Worm (Caenorhabditis elegans) whole organism, L4 larva: ENCODE data around the gene nep-5.

Source experiments
- D1046.2 ChIP-seq: fragments of 200-800 bp; sonication (Bioruptor generic); IDR thresholded peaks from 2 replicates; pipeline ENCODE4 v1.3.6; 2022; ENCODE audit warnings: missing genetic modification characterization, missing compliant biosample characterization
- F10B5.3 ChIP-seq: sonication (generic microtip); optimal IDR thresholded peaks from 2 replicates; lab custom pipeline; 2016; ENCODE audit warnings: mild to moderate bottlenecking, missing genetic modification characterization, missing compliant biosample characterization
- F49E8.2 ChIP-seq: sonication (generic microtip); optimal IDR thresholded peaks from 2 replicates; lab custom pipeline; 2016; ENCODE audit warnings: missing compliant biosample characterization, mild to moderate bottlenecking, missing genetic modification characterization, borderline replicate concordance
- Y48G9A.11 ChIP-seq: fragments of 200-800 bp; sonication (Bioruptor generic); IDR thresholded peaks from 2 replicates; pipeline ENCODE4 v1.3.6; 2022; ENCODE audit warnings: missing genetic modification reagents, missing genetic modification characterization, missing compliant biosample characterization
- aha-1 ChIP-seq: fragments of 150-350 bp; peaks from one replicate; lab custom pipeline; 2014; ENCODE audit warnings: missing biosample characterization, missing genetic modification characterization
- ceh-20 ChIP-seq: fragments of 200-800 bp; sonication (Bioruptor generic); IDR thresholded peaks from 2 replicates; pipeline ENCODE4 v1.3.6; 2022; ENCODE audit warnings: missing genetic modification reagents, missing genetic modification characterization, missing compliant biosample characterization
- ceh-44 ChIP-seq: fragments of 200-800 bp; sonication (Bioruptor generic); IDR thresholded peaks from 2 replicates; pipeline ENCODE4 v1.3.6; 2022; ENCODE audit warnings: missing genetic modification reagents, missing genetic modification characterization, missing compliant biosample characterization
- ceh-62 ChIP-seq: sonication (generic microtip); optimal IDR thresholded peaks from 2 replicates; lab custom pipeline; 2017; ENCODE audit warnings: missing biosample characterization, missing genetic modification characterization
- ctbp-1 ChIP-seq: fragments of 200-800 bp; sonication (Bioruptor generic); IDR thresholded peaks from 2 replicates; pipeline ENCODE4 v1.3.6; 2022; ENCODE audit warnings: missing genetic modification reagents, missing genetic modification characterization, missing compliant biosample characterization
- daf-16 ChIP-seq, 3 experiments: sonication (generic microtip); optimal IDR thresholded peaks; 2 replicates each; lab custom pipeline; 2016 to 2017; ENCODE audit warnings: missing genetic modification characterization in 3 of 3, missing genetic modification reagents in 3 of 3, mild to moderate bottlenecking in 2 of 3, missing compliant biosample characterization in 2 of 3, missing biosample characterization in 1 of 3, moderate library complexity in 1 of 3
- dmd-6 ChIP-seq: fragments of 200-800 bp; sonication (Bioruptor generic); IDR thresholded peaks from 2 replicates; pipeline ENCODE4 v1.3.6; 2022; ENCODE audit warnings: missing genetic modification reagents, missing genetic modification characterization, missing compliant biosample characterization
- duxl-1 ChIP-seq: sonication (generic microtip); optimal IDR thresholded peaks from 2 replicates; lab custom pipeline; 2016; ENCODE audit warnings: mild to moderate bottlenecking, missing genetic modification characterization, moderate library complexity, missing compliant biosample characterization; ENCODE audit not compliant: poor library complexity
- gei-8 ChIP-seq: fragments of 200-800 bp; sonication (Bioruptor generic); optimal IDR thresholded peaks from 2 replicates; lab custom pipeline; 2018; ENCODE audit warnings: mild to moderate bottlenecking, missing genetic modification characterization, missing compliant biosample characterization
- hlh-11 ChIP-seq: fragments of 200-800 bp; sonication (Bioruptor generic); optimal IDR thresholded peaks from 2 replicates; lab custom pipeline; 2018; ENCODE audit warnings: mild to moderate bottlenecking, missing genetic modification characterization, missing compliant biosample characterization
- hlh-30 ChIP-seq: sonication (generic microtip); optimal IDR thresholded peaks from 2 replicates; lab custom pipeline; 2017; ENCODE audit warnings: antibody characterized with exemption, mild to moderate bottlenecking, missing genetic modification characterization, missing compliant biosample characterization; ENCODE audit not compliant: insufficient read depth
- hmg-1.1 ChIP-seq: fragments of 200-800 bp; sonication (Bioruptor generic); IDR thresholded peaks from 2 replicates; pipeline ENCODE4 v1.3.6; 2022; ENCODE audit warnings: missing genetic modification reagents, missing genetic modification characterization, missing compliant biosample characterization
- lin-13 ChIP-seq: fragments of 150-350 bp; optimal IDR thresholded peaks from 2 replicates; lab custom pipeline; 2014; ENCODE audit warnings: missing biosample characterization, missing genetic modification reagents, missing genetic modification characterization
- lin-15B ChIP-seq: fragments of 150-350 bp; sonication (generic microtip); optimal IDR thresholded peaks from 3 replicates; lab custom pipeline; 2014; ENCODE audit warnings: missing biosample characterization, missing genetic modification characterization
- lsy-2 ChIP-seq, 2 experiments: fragments of 150-350 bp in 1 of 2; sonication (generic microtip) in 1 of 2; optimal IDR thresholded peaks; 2 replicates each; lab custom pipeline; 2014 to 2017; ENCODE audit warnings: missing biosample characterization in 2 of 2, missing genetic modification characterization in 2 of 2
- mep-1 ChIP-seq: fragments of 150-350 bp; sonication (generic microtip); optimal IDR thresholded peaks from 3 replicates; lab custom pipeline; 2014; ENCODE audit warnings: missing biosample characterization, missing genetic modification characterization
- mes-2 ChIP-seq: sonication (generic microtip); optimal IDR thresholded peaks from 2 replicates; lab custom pipeline; 2016; ENCODE audit warnings: missing genotype, mild to moderate bottlenecking, missing genetic modification characterization, missing compliant biosample characterization; ENCODE audit not compliant: poor library complexity, severe bottlenecking
- nhr-11 ChIP-seq: fragments of 150-350 bp; optimal IDR thresholded peaks from 2 replicates; lab custom pipeline; 2014; ENCODE audit warnings: missing biosample characterization, missing genetic modification characterization
- nhr-111 ChIP-seq: fragments of 200-800 bp; sonication (Bioruptor generic); optimal IDR thresholded peaks from 2 replicates; lab custom pipeline; 2018; ENCODE audit warnings: mild to moderate bottlenecking, missing genetic modification characterization, missing compliant biosample characterization
- nhr-25 ChIP-seq: sonication (generic microtip); optimal IDR thresholded peaks from 2 replicates; lab custom pipeline; 2017; ENCODE audit warnings: missing genetic modification characterization, mild to moderate bottlenecking, missing compliant biosample characterization, antibody characterized with exemption, moderate library complexity, borderline replicate concordance; ENCODE audit not compliant: insufficient read depth
- nhr-28 ChIP-seq: fragments of 150-350 bp; optimal IDR thresholded peaks from 2 replicates; lab custom pipeline; 2014; ENCODE audit warnings: missing biosample characterization, missing genetic modification characterization
- nhr-41 ChIP-seq: fragments of 200-800 bp; sonication (Bioruptor generic); IDR thresholded peaks from 2 replicates; pipeline ENCODE4 v1.3.6; 2022; ENCODE audit warnings: missing genetic modification reagents, missing genetic modification characterization, missing compliant biosample characterization
- nhr-6 ChIP-seq: fragments of 150-350 bp; optimal IDR thresholded peaks from 2 replicates; lab custom pipeline; 2014; ENCODE audit warnings: missing biosample characterization, missing genetic modification characterization
- spr-1 ChIP-seq: sonication (generic microtip); optimal IDR thresholded peaks from 2 replicates; lab custom pipeline; 2016; ENCODE audit warnings: mild to moderate bottlenecking, missing genetic modification characterization, missing compliant biosample characterization
- spr-3 ChIP-seq: fragments of 200-800 bp; sonication (Bioruptor generic); optimal IDR thresholded peaks from 2 replicates; lab custom pipeline; 2018; ENCODE audit warnings: mild to moderate bottlenecking, missing genetic modification characterization, missing compliant biosample characterization
- tra-1 ChIP-seq: fragments of 200-800 bp; sonication (Bioruptor generic); IDR thresholded peaks from 2 replicates; pipeline ENCODE4 v1.3.6; 2022; ENCODE audit warnings: missing genetic modification reagents, missing genetic modification characterization, missing compliant biosample characterization
- unc-130 ChIP-seq: sonication (generic microtip); optimal IDR thresholded peaks from 2 replicates; lab custom pipeline; 2016; ENCODE audit warnings: missing genetic modification reagents, missing genetic modification characterization, missing compliant biosample characterization
- unc-62 ChIP-seq, 3 experiments: fragments of 150-350 bp in 1 of 3; sonication (generic microtip); optimal IDR thresholded peaks in 2 of 3; peaks in 1 of 3; 1 replicate in 1 of 3; 2 replicates in 2 of 3; lab custom pipeline; 2014 to 2017; ENCODE audit warnings: missing biosample characterization in 3 of 3, missing genetic modification characterization in 3 of 3, missing genetic modification reagents in 3 of 3, missing genotype in 1 of 3
- vab-7 ChIP-seq: fragments of 200-800 bp; sonication (Bioruptor generic); IDR thresholded peaks from 2 replicates; pipeline ENCODE4 v1.3.6; 2022; ENCODE audit warnings: missing genetic modification reagents, missing genetic modification characterization, missing compliant biosample characterization
- zag-1 ChIP-seq: fragments of 150-350 bp; optimal IDR thresholded peaks from 2 replicates; lab custom pipeline; 2014; ENCODE audit warnings: missing biosample characterization, missing genetic modification characterization
- zfp-3 ChIP-seq: fragments of 200-800 bp; sonication (Bioruptor generic); conservative IDR thresholded peaks from 2 replicates; pipeline ENCODE4 v1.3.6; 2022; ENCODE audit warnings: missing genetic modification reagents, missing genetic modification characterization, missing compliant biosample characterization

The nep-5 gene

DNA sequence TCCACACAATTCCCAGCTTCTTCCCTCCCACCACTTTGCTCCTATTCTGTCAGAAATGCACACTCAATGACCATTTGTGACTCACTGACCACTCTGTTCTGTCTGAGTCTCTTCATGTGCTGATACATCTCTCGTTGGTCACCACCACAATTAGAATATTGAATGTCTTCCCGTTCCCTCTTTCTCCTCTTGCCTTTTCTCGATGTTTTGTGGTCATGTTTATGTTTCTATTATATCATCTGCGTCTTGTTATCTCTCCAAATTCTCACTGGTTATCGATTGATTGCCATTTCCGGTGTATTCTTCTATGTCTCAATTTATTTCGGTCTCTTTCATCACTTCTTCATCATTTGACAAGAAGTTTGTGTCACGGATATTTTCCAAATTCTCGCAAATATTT is 27.0 kb upstream of the nep-5 start (continued):
- TF ChIP-seq nhr-25 (tag; lab: Kevin White, UChicago) = no peak
- no peak for TF ChIP-seq duxl-1 (tag; lab: Kevin White, UChicago)
- no peak for TF ChIP-seq nhr-6 (tag; lab: Kevin White, UChicago)
- TF ChIP-seq D1046.2 = no peak
- TF ChIP-seq nhr-111 (GFP tag; lab: Kevin White, UChicago) = no peak
- no peak for TF ChIP-seq vab-7 (GFP tag; lab: Robert Waterston, UW)
- peak; percentile 14 for TF ChIP-seq hlh-30 (tag; lab: Kevin White, UChicago)
- no peak for TF ChIP-seq daf-16 (GFP tag; optimal IDR thresholded peaks at IDR 0.05; lab: Kevin White, UChicago)
- peak; percentile 58 for TF ChIP-seq daf-16 (tag; optimal IDR thresholded peaks at IDR 0.05; lab: Kevin White, UChicago)
- TF ChIP-seq ceh-20 (GFP tag; lab: Robert Waterston, UW) = no peak
- TF ChIP-seq unc-130 = no peak
- TF ChIP-seq lin-15B = no peak
- no peak for TF ChIP-seq ctbp-1 (GFP tag; lab: Robert Waterston, UW)
- no peak for TF ChIP-seq F10B5.3
- no peak for TF ChIP-seq spr-3 (GFP tag; lab: Kevin White, UChicago)
- no peak for TF ChIP-seq gei-8 (GFP tag; lab: Kevin White, UChicago)
- TF ChIP-seq ceh-62 = no peak
- no peak for TF ChIP-seq Y48G9A.11
- TF ChIP-seq F49E8.2 (tag; lab: Kevin White, UChicago) = no peak
- no peak for TF ChIP-seq lin-13 (GFP tag; lab: Kevin White, UChicago)
- TF ChIP-seq dmd-6 (GFP tag; lab: Robert Waterston, UW) = no peak
- peak; percentile 45 for TF ChIP-seq mes-2 (tag; lab: Kevin White, UChicago)
- peak; percentile 33 for TF ChIP-seq nhr-28 (tag; lab: Kevin White, UChicago)
- no peak for TF ChIP-seq nhr-41 (GFP tag; lab: Robert Waterston, UW)
- peak; percentile 6 for TF ChIP-seq aha-1
- no peak for TF ChIP-seq zag-1 (tag; lab: Kevin White, UChicago)
- no peak for TF ChIP-seq ceh-44 (GFP tag; lab: Robert Waterston, UW)
- TF ChIP-seq zfp-3 (GFP tag; lab: Robert Waterston, UW) = no peak

DNA sequence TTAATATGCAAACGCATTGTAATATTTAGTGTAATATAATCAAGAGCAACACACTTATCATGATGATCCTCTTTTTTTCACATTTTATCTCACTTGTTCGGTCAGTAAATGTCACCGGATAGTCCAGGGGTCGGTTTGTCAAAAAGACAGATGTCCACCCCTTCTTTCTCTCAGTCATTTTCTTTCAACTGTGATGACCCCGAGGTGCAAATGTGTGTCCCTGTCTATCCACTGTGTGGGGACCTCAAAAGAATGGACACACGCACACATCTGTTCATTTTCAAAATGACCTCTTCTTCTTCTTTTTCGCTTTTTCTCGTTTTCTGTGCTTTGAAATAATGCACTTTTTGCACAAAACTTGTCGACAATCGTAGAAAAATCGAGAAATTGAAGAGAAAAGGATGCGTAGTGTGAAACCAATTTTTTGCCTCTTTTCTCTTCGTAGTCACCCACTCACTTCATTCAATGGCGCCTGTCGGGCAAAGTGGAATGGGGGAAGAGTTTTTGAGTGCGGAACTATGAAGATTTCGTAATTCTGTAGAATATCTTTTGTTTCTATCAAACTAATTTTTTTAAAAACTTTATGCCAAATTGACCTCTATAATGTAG is 24.1 kb upstream of the nep-5 start:
- TF ChIP-seq spr-1 (tag; lab: Kevin White, UChicago) (no peak), mep-1 (tag; lab: Kevin White, UChicago) (peak; percentile 13), nhr-11 (peak; percentile 21), tra-1 (no peak), nhr-28 (tag; lab: Kevin White, UChicago) (peak; percentile 48), F10B5.3 (no peak), ceh-44 (GFP tag; lab: Robert Waterston, UW) (no peak), hlh-30 (tag; lab: Kevin White, UChicago) (peak; percentile 10), hmg-1.1 (GFP tag; lab: Robert Waterston, UW) (0 out of 2 replicates have a peak, but pooled peaks have one; percentile 32), unc-62 (GFP tag; optimal IDR thresholded peaks at IDR 0.05 in 1 of 2; lab: Kevin White, UChicago) (peak in 1 of 2 experiments; percentile 56), unc-62 (tag; optimal IDR thresholded peaks at IDR 0.05; lab: Kevin White, UChicago) (no peak), lsy-2 (tag; optimal IDR thresholded peaks at IDR 0.05; lab: Kevin White, UChicago) (peak in 1 of 2 experiments; percentile 10), hlh-11 (tag; lab: Kevin White, UChicago) (peak; percentile 40)
